Fruit fly (Drosophila melanogaster) whole organism: ENCODE data around the gene CG9114.

Source experiments
- CG8478 ChIP-seq: fragments of >200 bp; optimal IDR thresholded peaks from 2 replicates; lab custom pipeline; 2018; ENCODE audit warnings: inconsistent platforms
- Dll ChIP-seq: fragments of >200 bp; optimal IDR thresholded peaks from 2 replicates; lab custom pipeline; 2017
- pan ChIP-seq: fragments of >200 bp; optimal IDR thresholded peaks from 2 replicates; lab custom pipeline; 2017
- psq ChIP-seq: fragments of >200 bp; optimal IDR thresholded peaks from 2 replicates; lab custom pipeline; 2017
- usp ChIP-seq: fragments of >200 bp; optimal IDR thresholded peaks from 2 replicates; lab custom pipeline; 2017; ENCODE audit warnings: missing biosample characterization, missing genetic modification characterization, mixed read lengths

dm6 chrX:15301175-15301574 is 31.8 kb downstream of the CG9114 start:
- TF ChIP-seq CG8478 (no peak), pan (lab: Kevin White, UChicago) (no peak), usp (GFP tag; lab: Kevin White, UChicago) (no peak), psq (lab: Kevin White, UChicago) (no peak), Dll (lab: Kevin White, UChicago) (no peak)
